Worm (Caenorhabditis elegans) whole organism, L4 larva: ENCODE results near the gene srsx-7.

Experiments used
- F37D6.2 ChIP-seq: sonication (generic microtip); optimal IDR thresholded peaks from 2 replicates; lab custom pipeline; 2016; ENCODE audit warnings: mild to moderate bottlenecking, missing genetic modification characterization, missing compliant biosample characterization
- T20F7.1 ChIP-seq: fragments of 200-800 bp; sonication (Bioruptor generic); optimal IDR thresholded peaks from 2 replicates; lab custom pipeline; 2018; ENCODE audit warnings: mild to moderate bottlenecking, missing genetic modification characterization, missing compliant biosample characterization
- Y48G9A.11 ChIP-seq: fragments of 200-800 bp; sonication (Bioruptor generic); IDR thresholded peaks from 2 replicates; pipeline ENCODE4 v1.3.6; 2022; ENCODE audit warnings: missing genetic modification reagents, missing genetic modification characterization, missing compliant biosample characterization
- aha-1 ChIP-seq: fragments of 150-350 bp; peaks from one replicate; lab custom pipeline; 2014; ENCODE audit warnings: missing biosample characterization, missing genetic modification characterization
- ceh-20 ChIP-seq: fragments of 200-800 bp; sonication (Bioruptor generic); IDR thresholded peaks from 2 replicates; pipeline ENCODE4 v1.3.6; 2022; ENCODE audit warnings: missing genetic modification reagents, missing genetic modification characterization, missing compliant biosample characterization
- ceh-28 ChIP-seq: fragments of 150-350 bp; optimal IDR thresholded peaks from 2 replicates; lab custom pipeline; 2014; ENCODE audit warnings: missing biosample characterization, missing genetic modification reagents, missing genetic modification characterization
- ceh-32 ChIP-seq: sonication (generic microtip); optimal IDR thresholded peaks from 2 replicates; lab custom pipeline; 2016; ENCODE audit warnings: mild to moderate bottlenecking, missing genetic modification characterization, missing compliant biosample characterization; ENCODE audit not compliant: poor library complexity
- ces-1 ChIP-seq: fragments of 150-350 bp; sonication (generic microtip); optimal IDR thresholded peaks from 4 replicates; lab custom pipeline; 2014; ENCODE audit warnings: missing biosample characterization, missing genetic modification reagents, missing genetic modification characterization
- ctbp-1 ChIP-seq: fragments of 200-800 bp; sonication (Bioruptor generic); IDR thresholded peaks from 2 replicates; pipeline ENCODE4 v1.3.6; 2022; ENCODE audit warnings: missing genetic modification reagents, missing genetic modification characterization, missing compliant biosample characterization
- daf-16 ChIP-seq, 3 experiments: sonication (generic microtip); optimal IDR thresholded peaks; 2 replicates each; lab custom pipeline; 2016 to 2017; ENCODE audit warnings: missing genetic modification characterization in 3 of 3, missing genetic modification reagents in 3 of 3, mild to moderate bottlenecking in 2 of 3, missing compliant biosample characterization in 2 of 3, missing biosample characterization in 1 of 3, moderate library complexity in 1 of 3
- daf-19 ChIP-seq: fragments of 200-800 bp; sonication (Bioruptor generic); conservative IDR thresholded peaks from 2 replicates; pipeline ENCODE4 v1.3.6; 2022; ENCODE audit warnings: missing genetic modification characterization, missing compliant biosample characterization
- daf-8 ChIP-seq: fragments of 200-800 bp; sonication (Bioruptor generic); IDR thresholded peaks from 2 replicates; pipeline ENCODE4 v1.3.6; 2022; ENCODE audit warnings: missing genetic modification characterization, missing compliant biosample characterization
- dmd-8 ChIP-seq: fragments of 200-800 bp; sonication (Bioruptor generic); IDR thresholded peaks from 2 replicates; pipeline ENCODE4 v1.3.6; 2022; ENCODE audit warnings: missing genetic modification characterization, missing compliant biosample characterization
- dpl-1 ChIP-seq: fragments of 150-350 bp; optimal IDR thresholded peaks from 2 replicates; lab custom pipeline; 2014; ENCODE audit warnings: missing biosample characterization, missing genetic modification reagents, missing genetic modification characterization
- dve-1 ChIP-seq: sonication (generic microtip); optimal IDR thresholded peaks from 2 replicates; lab custom pipeline; 2017; ENCODE audit warnings: antibody characterized with exemption, mild to moderate bottlenecking, missing genetic modification characterization, missing compliant biosample characterization; ENCODE audit not compliant: insufficient read depth
- egl-27 ChIP-seq: sonication (generic microtip); optimal IDR thresholded peaks from 3 replicates; lab custom pipeline; 2017; ENCODE audit warnings: missing biosample characterization, missing genetic modification reagents, missing genetic modification characterization
- egl-43 ChIP-seq: fragments of 200-800 bp; sonication (Bioruptor generic); IDR thresholded peaks from 2 replicates; pipeline ENCODE4 v1.3.6; 2022; ENCODE audit warnings: missing genetic modification reagents, missing genetic modification characterization, missing compliant biosample characterization
- fos-1 ChIP-seq: fragments of 150-350 bp; optimal IDR thresholded peaks from 2 replicates; lab custom pipeline; 2014; ENCODE audit warnings: missing biosample characterization, missing genetic modification characterization
- hif-1 ChIP-seq, 2 experiments: sonication (generic microtip); optimal IDR thresholded peaks; 2 replicates each; lab custom pipeline; 2016 to 2017; ENCODE audit warnings: missing compliant biosample characterization in 2 of 2, missing genetic modification characterization in 2 of 2, missing genetic modification reagents in 2 of 2, missing genotype in 2 of 2, mild to moderate bottlenecking in 1 of 2
- hlh-11 ChIP-seq: fragments of 200-800 bp; sonication (Bioruptor generic); optimal IDR thresholded peaks from 2 replicates; lab custom pipeline; 2018; ENCODE audit warnings: mild to moderate bottlenecking, missing genetic modification characterization, missing compliant biosample characterization
- jun-1 ChIP-seq: fragments of 150-350 bp; optimal IDR thresholded peaks from 2 replicates; lab custom pipeline; 2014; ENCODE audit warnings: missing biosample characterization, missing genetic modification reagents, missing genetic modification characterization
- lin-13 ChIP-seq: fragments of 150-350 bp; optimal IDR thresholded peaks from 2 replicates; lab custom pipeline; 2014; ENCODE audit warnings: missing biosample characterization, missing genetic modification reagents, missing genetic modification characterization
- lin-29 ChIP-seq: fragments of 200-800 bp; sonication (Bioruptor generic); IDR thresholded peaks from 2 replicates; pipeline ENCODE4 v1.3.6; 2022; ENCODE audit warnings: missing genetic modification reagents, missing genetic modification characterization, missing compliant biosample characterization
- lin-38 ChIP-seq: fragments of 200-800 bp; sonication (Bioruptor generic); IDR thresholded peaks from 2 replicates; pipeline ENCODE4 v1.3.6; 2022; ENCODE audit warnings: missing genetic modification reagents, missing genetic modification characterization, missing compliant biosample characterization
- lin-39 ChIP-seq: fragments of 150-350 bp; optimal IDR thresholded peaks from 2 replicates; lab custom pipeline; 2014; ENCODE audit warnings: missing biosample characterization, missing genetic modification reagents, missing genetic modification characterization
- madf-9 ChIP-seq: fragments of 200-800 bp; sonication (Bioruptor generic); conservative IDR thresholded peaks from 2 replicates; pipeline ENCODE4 v1.3.6; 2022; ENCODE audit warnings: missing genetic modification reagents, missing genetic modification characterization, missing compliant biosample characterization
- nhr-111 ChIP-seq: fragments of 200-800 bp; sonication (Bioruptor generic); optimal IDR thresholded peaks from 2 replicates; lab custom pipeline; 2018; ENCODE audit warnings: mild to moderate bottlenecking, missing genetic modification characterization, missing compliant biosample characterization
- nhr-28 ChIP-seq: fragments of 150-350 bp; optimal IDR thresholded peaks from 2 replicates; lab custom pipeline; 2014; ENCODE audit warnings: missing biosample characterization, missing genetic modification characterization
- nhr-41 ChIP-seq: fragments of 200-800 bp; sonication (Bioruptor generic); IDR thresholded peaks from 2 replicates; pipeline ENCODE4 v1.3.6; 2022; ENCODE audit warnings: missing genetic modification reagents, missing genetic modification characterization, missing compliant biosample characterization
- nhr-6 ChIP-seq: fragments of 150-350 bp; optimal IDR thresholded peaks from 2 replicates; lab custom pipeline; 2014; ENCODE audit warnings: missing biosample characterization, missing genetic modification characterization
- nhr-76 ChIP-seq: fragments of 150-350 bp; optimal IDR thresholded peaks from 2 replicates; lab custom pipeline; 2014; ENCODE audit warnings: missing biosample characterization, missing genetic modification characterization
- php-3 ChIP-seq: fragments of 200-800 bp; sonication (Bioruptor generic); IDR thresholded peaks from 2 replicates; pipeline ENCODE4 v1.3.6; 2022; ENCODE audit warnings: missing genetic modification reagents, missing genetic modification characterization, missing compliant biosample characterization
- pqm-1 ChIP-seq: sonication (generic microtip); optimal IDR thresholded peaks from 2 replicates; lab custom pipeline; 2017; ENCODE audit warnings: missing biosample characterization, missing genetic modification characterization
- rbr-2 ChIP-seq: sonication (generic microtip); optimal IDR thresholded peaks from 2 replicates; lab custom pipeline; 2016; ENCODE audit warnings: missing genotype, missing genetic modification characterization, missing compliant biosample characterization
- saeg-2 ChIP-seq: fragments of 200-800 bp; sonication (Bioruptor generic); IDR thresholded peaks from 2 replicates; pipeline ENCODE4 v1.3.6; 2022; ENCODE audit warnings: missing genetic modification reagents, missing genetic modification characterization, missing compliant biosample characterization
- set-16 ChIP-seq: fragments of 200-800 bp; sonication (Bioruptor generic); IDR thresholded peaks from 2 replicates; pipeline ENCODE4 v1.3.6; 2022; ENCODE audit warnings: missing genetic modification reagents, missing genetic modification characterization, missing compliant biosample characterization
- snpc-1.2 ChIP-seq: fragments of 200-800 bp; sonication (Bioruptor generic); IDR thresholded peaks from 2 replicates; pipeline ENCODE4 v1.3.6; 2022; ENCODE audit warnings: missing genetic modification reagents, missing genetic modification characterization, missing compliant biosample characterization
- spr-3 ChIP-seq: fragments of 200-800 bp; sonication (Bioruptor generic); optimal IDR thresholded peaks from 2 replicates; lab custom pipeline; 2018; ENCODE audit warnings: mild to moderate bottlenecking, missing genetic modification characterization, missing compliant biosample characterization
- tra-1 ChIP-seq: fragments of 200-800 bp; sonication (Bioruptor generic); IDR thresholded peaks from 2 replicates; pipeline ENCODE4 v1.3.6; 2022; ENCODE audit warnings: missing genetic modification reagents, missing genetic modification characterization, missing compliant biosample characterization
- vab-7 ChIP-seq: fragments of 200-800 bp; sonication (Bioruptor generic); IDR thresholded peaks from 2 replicates; pipeline ENCODE4 v1.3.6; 2022; ENCODE audit warnings: missing genetic modification reagents, missing genetic modification characterization, missing compliant biosample characterization
- zfp-2 ChIP-seq: sonication (generic microtip); optimal IDR thresholded peaks from 2 replicates; lab custom pipeline; 2016; ENCODE audit warnings: mild to moderate bottlenecking, missing genetic modification characterization, missing compliant biosample characterization

Gene srsx-7

ce11 chrV:7955168-7955567 lies 29.6 kb downstream of the srsx-7 start, which contains the start of gene F26D11.12 (continued):
- peak; percentile 10 for TF ChIP-seq nhr-28
- TF ChIP-seq lin-13, result no peak
- peak; percentile 38 for TF ChIP-seq dve-1 (tag; lab: Kevin White, UChicago)
- no peak for TF ChIP-seq tra-1 (GFP tag; lab: Robert Waterston, UW)
- TF ChIP-seq daf-19 (GFP tag; lab: Robert Waterston, UW), result no peak
- TF ChIP-seq nhr-76 (tag; lab: Kevin White, UChicago), result no peak
- no peak for TF ChIP-seq saeg-2
- TF ChIP-seq lin-29, result no peak
- TF ChIP-seq F37D6.2 (tag; lab: Kevin White, UChicago), result no peak
- TF ChIP-seq T20F7.1 (GFP tag; lab: Kevin White, UChicago), result peak; percentile 15
- TF ChIP-seq ceh-20, result no peak
- no peak for TF ChIP-seq daf-8 (GFP tag; lab: Robert Waterston, UW)
- TF ChIP-seq Y48G9A.11 (GFP tag; lab: Robert Waterston, UW), result no peak
- TF ChIP-seq set-16, result no peak
- no peak for TF ChIP-seq lin-38 (GFP tag; lab: Robert Waterston, UW)
- no peak for TF ChIP-seq ces-1 (GFP tag; lab: Kevin White, UChicago)
- TF ChIP-seq vab-7, result no peak
- no peak for TF ChIP-seq snpc-1.2
- peak; percentile 69 for TF ChIP-seq dpl-1 (GFP tag; lab: Kevin White, UChicago)
- no peak for TF ChIP-seq hif-1 (tag; optimal IDR thresholded peaks at IDR 0.05; lab: Kevin White, UChicago)
- no peak for TF ChIP-seq nhr-111
- no peak for TF ChIP-seq lin-39
- TF ChIP-seq spr-3 (GFP tag; lab: Kevin White, UChicago), result no peak
- no peak for TF ChIP-seq nhr-41 (GFP tag; lab: Robert Waterston, UW)
- TF ChIP-seq egl-43, result no peak
- TF ChIP-seq fos-1, result no peak
- peak; percentile 50 for TF ChIP-seq pqm-1 (tag; lab: Kevin White, UChicago)
- no peak for TF ChIP-seq zfp-2
- TF ChIP-seq rbr-2, result no peak
- TF ChIP-seq php-3 (GFP tag; lab: Robert Waterston, UW), result 0 out of 2 replicates have a peak, but pooled peaks have one; percentile 17

- no peak for TF ChIP-seq ctbp-1 (GFP tag; lab: Robert Waterston, UW)
- no peak for TF ChIP-seq hlh-11
- TF ChIP-seq ceh-28 (tag; lab: Kevin White, UChicago), result no peak
- no peak for TF ChIP-seq nhr-6 (tag; lab: Kevin White, UChicago)
- TF ChIP-seq aha-1 (tag; lab: Kevin White, UChicago), result peak; percentile 24
- no peak for TF ChIP-seq daf-16 (GFP tag; optimal IDR thresholded peaks at IDR 0.05; lab: Kevin White, UChicago)
- TF ChIP-seq daf-16 (tag; optimal IDR thresholded peaks at IDR 0.05; lab: Kevin White, UChicago), result peak; percentile 80
- TF ChIP-seq lin-13, result no peak
- no peak for TF ChIP-seq madf-9 (GFP tag; lab: Robert Waterston, UW)
- TF ChIP-seq nhr-111, result no peak
- no peak for TF ChIP-seq pqm-1 (tag; lab: Kevin White, UChicago)
- TF ChIP-seq egl-27, result no peak
- no peak for TF ChIP-seq dmd-8 (GFP tag; lab: Robert Waterston, UW)
- TF ChIP-seq lin-39, result no peak
- no peak for TF ChIP-seq jun-1
- TF ChIP-seq ceh-32 (tag; lab: Kevin White, UChicago), result no peak
- TF ChIP-seq, all 104 proteins: peak for 2
Measured at ce11 chrV:7956218-7956617, 30.6 kb downstream of the srsx-7 start, which contains the start of gene pals-34. Gene pals-34, minus strand, starts transcription at chrV:7956497.
